Fruit fly (Drosophila melanogaster) whole organism, embryonic: ENCODE measurements around the gene Tom.

Experiments used
- Antp ChIP-seq: fragments of 200-800 bp; sonication (Bioruptor generic); optimal IDR thresholded peaks from 3 replicates; lab custom pipeline; 2016; ENCODE audit warnings: missing biosample characterization, missing genetic modification characterization
- B-H1 ChIP-seq: fragments of 200-800 bp; sonication (Bioruptor generic); IDR thresholded peaks from 3 replicates; pipeline ENCODE4 v1.3.6; 2022; ENCODE audit warnings: missing biosample characterization, missing genetic modification characterization
- CG10543 ChIP-seq: fragments of 200-800 bp; sonication (Bioruptor generic); optimal IDR thresholded peaks from 3 replicates; lab custom pipeline; 2017; ENCODE audit warnings: missing biosample characterization, mild to moderate bottlenecking, missing genetic modification characterization, moderate library complexity
- CG12299 ChIP-seq: fragments of 200-800 bp; sonication (Bioruptor generic); optimal IDR thresholded peaks from 2 replicates; lab custom pipeline; 2018; ENCODE audit warnings: missing biosample characterization, mild to moderate bottlenecking, missing genetic modification characterization
- CG12744 ChIP-seq: fragments of 200-800 bp; sonication (Bioruptor generic); optimal IDR thresholded peaks from 2 replicates; lab custom pipeline; 2016; ENCODE audit warnings: missing biosample characterization, missing genetic modification characterization
- CG13287 ChIP-seq: fragments of 200-800 bp; sonication (Bioruptor generic); IDR thresholded peaks from 2 replicates; pipeline ENCODE4 v1.3.6; 2022; ENCODE audit warnings: missing biosample characterization, missing genetic modification characterization; ENCODE audit not compliant: partially characterized antibody
- CG13775 ChIP-seq: fragments of 200-800 bp; sonication (Bioruptor generic); optimal IDR thresholded peaks from 3 replicates; lab custom pipeline; 2017; ENCODE audit warnings: missing biosample characterization, mild to moderate bottlenecking, missing genetic modification characterization
- CG17385 ChIP-seq: fragments of 200-800 bp; sonication (Bioruptor generic); optimal IDR thresholded peaks from 3 replicates; lab custom pipeline; 2018; ENCODE audit warnings: missing biosample characterization, mild to moderate bottlenecking, missing genetic modification characterization
- CG2129 ChIP-seq: fragments of 200-800 bp; sonication (Bioruptor generic); IDR thresholded peaks from 2 replicates; pipeline ENCODE4 v1.3.6; 2022; ENCODE audit warnings: missing biosample characterization, missing genetic modification characterization; ENCODE audit not compliant: partially characterized antibody
- CG3281 ChIP-seq: fragments of 200-800 bp; sonication (Bioruptor generic); optimal IDR thresholded peaks from 3 replicates; lab custom pipeline; 2017; ENCODE audit warnings: missing biosample characterization, mild to moderate bottlenecking, missing genetic modification characterization
- CG3407 ChIP-seq: fragments of 200-800 bp; sonication (Bioruptor generic); optimal IDR thresholded peaks from 2 replicates; lab custom pipeline; 2018; ENCODE audit warnings: missing biosample characterization, mild to moderate bottlenecking, missing genetic modification characterization
- CG34376 ChIP-seq: fragments of 200-800 bp; sonication (Bioruptor generic); optimal IDR thresholded peaks from 2 replicates; lab custom pipeline; 2018; ENCODE audit warnings: missing biosample characterization, mild to moderate bottlenecking, missing genetic modification characterization
- CG4707 ChIP-seq: fragments of 200-800 bp; sonication (Bioruptor generic); optimal IDR thresholded peaks from 2 replicates; lab custom pipeline; 2018; ENCODE audit warnings: missing biosample characterization, mild to moderate bottlenecking, missing genetic modification characterization, moderate library complexity
- CG6254 ChIP-seq: fragments of 200-800 bp; sonication (Bioruptor generic); optimal IDR thresholded peaks from 3 replicates; lab custom pipeline; 2017; ENCODE audit warnings: mild to moderate bottlenecking, missing biosample characterization, missing genetic modification reagents, missing genetic modification characterization
- CG6765 ChIP-seq: fragments of 200-800 bp; sonication (Bioruptor generic); optimal IDR thresholded peaks from 3 replicates; lab custom pipeline; 2017; ENCODE audit warnings: missing biosample characterization, mild to moderate bottlenecking, missing genetic modification characterization
- CG9437 ChIP-seq: fragments of 200-800 bp; sonication (Bioruptor generic); optimal IDR thresholded peaks from 2 replicates; lab custom pipeline; 2018; ENCODE audit warnings: missing biosample characterization, mild to moderate bottlenecking, missing genetic modification characterization
- Camta ChIP-seq: fragments of 200-800 bp; sonication (Bioruptor generic); optimal IDR thresholded peaks from 2 replicates; lab custom pipeline; 2016; ENCODE audit warnings: missing biosample characterization, missing genetic modification characterization
- D19B ChIP-seq: fragments of 200-800 bp; sonication (Bioruptor generic); optimal IDR thresholded peaks from 2 replicates; lab custom pipeline; 2017; ENCODE audit warnings: missing biosample characterization, mild to moderate bottlenecking, missing genetic modification characterization
- Ets97D ChIP-seq: fragments of 200-800 bp; sonication (Bioruptor generic); optimal IDR thresholded peaks from 3 replicates; lab custom pipeline; 2016; ENCODE audit warnings: missing biosample characterization, missing genetic modification characterization
- GATAe ChIP-seq: fragments of 200-800 bp; sonication (Bioruptor generic); conservative IDR thresholded peaks from 2 replicates; pipeline ENCODE4 v1.3.6; 2022; ENCODE audit warnings: missing biosample characterization, missing genetic modification characterization
- Gsc ChIP-seq: fragments of 200-800 bp; sonication (Bioruptor generic); IDR thresholded peaks from 2 replicates; pipeline ENCODE4 v1.3.6; 2022; ENCODE audit warnings: missing biosample characterization, missing genetic modification characterization
- H2.0 ChIP-seq: fragments of 200-800 bp; sonication (Bioruptor generic); IDR thresholded peaks from 2 replicates; pipeline ENCODE4 v1.3.6; 2022; ENCODE audit warnings: missing biosample characterization, missing genetic modification characterization
- HLH54F ChIP-seq: fragments of 200-800 bp; sonication (Bioruptor generic); optimal IDR thresholded peaks from 3 replicates; lab custom pipeline; 2016; ENCODE audit warnings: missing biosample characterization, missing genetic modification characterization
- HmgD ChIP-seq: fragments of 200-800 bp; sonication (Bioruptor generic); optimal IDR thresholded peaks from 3 replicates; lab custom pipeline; 2016; ENCODE audit warnings: missing biosample characterization, missing genetic modification characterization
- Lhr ChIP-seq: fragments of 200-800 bp; sonication (Bioruptor generic); optimal IDR thresholded peaks from 3 replicates; lab custom pipeline; 2017; ENCODE audit warnings: mild to moderate bottlenecking, missing biosample characterization, missing genetic modification reagents, missing genetic modification characterization
- MBD-R2 ChIP-seq: fragments of 200-800 bp; sonication (Bioruptor generic); IDR thresholded peaks from 2 replicates; pipeline ENCODE4 v1.3.6; 2022; ENCODE audit warnings: missing biosample characterization, missing genetic modification characterization
- Pdp1 ChIP-seq, 2 experiments: fragments of 200-800 bp; sonication (Bioruptor generic); optimal IDR thresholded peaks; 3 replicates each; lab custom pipeline; 2016; ENCODE audit warnings: missing biosample characterization in 2 of 2, missing genetic modification characterization in 2 of 2, mild to moderate bottlenecking in 1 of 2, moderate library complexity in 1 of 2
- Scr ChIP-seq: fragments of 200-800 bp; sonication (Bioruptor generic); IDR thresholded peaks from 2 replicates; pipeline ENCODE4 v1.3.6; 2022; ENCODE audit warnings: missing biosample characterization, missing genetic modification characterization; ENCODE audit not compliant: partially characterized antibody
- Sry-δ ChIP-seq: fragments of 200-800 bp; sonication (Bioruptor generic); optimal IDR thresholded peaks from 2 replicates; lab custom pipeline; 2016; ENCODE audit warnings: missing biosample characterization, missing genetic modification characterization
- Trl ChIP-seq, 3 experiments: fragments of >200 bp in 2 of 3; fragments of 200-800 bp in 1 of 3; sonication (Bioruptor generic) in 1 of 3; optimal IDR thresholded peaks; 2 replicates in 1 of 3; 3 replicates in 2 of 3; lab custom pipeline; 2016 to 2017; ENCODE audit warnings: missing biosample characterization in 1 of 3, missing genetic modification characterization in 1 of 3
- Usf ChIP-seq: fragments of 200-800 bp; sonication (Bioruptor generic); optimal IDR thresholded peaks from 2 replicates; lab custom pipeline; 2017; ENCODE audit warnings: missing genotype, missing biosample characterization, missing genetic modification characterization
- Xrp1 ChIP-seq: fragments of 200-800 bp; sonication (Bioruptor generic); IDR thresholded peaks from 2 replicates; pipeline ENCODE4 v1.3.6; 2022; ENCODE audit warnings: missing biosample characterization, missing genetic modification characterization
- ato ChIP-seq: fragments of 200-800 bp; sonication (Bioruptor generic); IDR thresholded peaks from 2 replicates; pipeline ENCODE4 v1.3.6; 2022; ENCODE audit warnings: missing biosample characterization, missing genetic modification characterization; ENCODE audit not compliant: partially characterized antibody
- bigmax ChIP-seq: fragments of 200-800 bp; sonication (Bioruptor generic); optimal IDR thresholded peaks from 2 replicates; lab custom pipeline; 2018; ENCODE audit warnings: missing biosample characterization, mild to moderate bottlenecking, missing genetic modification characterization
- chinmo ChIP-seq: fragments of 200-800 bp; sonication (Bioruptor generic); IDR thresholded peaks from 4 replicates; pipeline ENCODE4 v1.3.6; 2022; ENCODE audit warnings: missing biosample characterization, missing genetic modification characterization; ENCODE audit not compliant: partially characterized antibody
- dm ChIP-seq: fragments of 200-800 bp; sonication (Bioruptor generic); optimal IDR thresholded peaks from 3 replicates; lab custom pipeline; 2016; ENCODE audit warnings: missing biosample characterization, missing genetic modification characterization
- ftz-f1 ChIP-seq: fragments of 200-800 bp; sonication (Bioruptor generic); optimal IDR thresholded peaks from 2 replicates; lab custom pipeline; 2016; ENCODE audit warnings: missing biosample characterization, missing genetic modification characterization
- jigr1 ChIP-seq: fragments of 200-800 bp; sonication (Bioruptor generic); IDR thresholded peaks from 3 replicates; pipeline ENCODE4 v1.3.6; 2022; ENCODE audit warnings: missing biosample characterization, missing genetic modification characterization
- odd ChIP-seq: fragments of 200-800 bp; sonication (Bioruptor generic); optimal IDR thresholded peaks from 2 replicates; lab custom pipeline; 2017; ENCODE audit warnings: missing biosample characterization, mild to moderate bottlenecking, missing genetic modification characterization
- pb ChIP-seq: fragments of 200-800 bp; sonication (Bioruptor generic); optimal IDR thresholded peaks from 3 replicates; lab custom pipeline; 2016; ENCODE audit warnings: missing biosample characterization, missing genetic modification characterization
- peb ChIP-seq: fragments of 200-800 bp; sonication (Bioruptor generic); IDR thresholded peaks from 2 replicates; pipeline ENCODE4 v1.3.6; 2022; ENCODE audit warnings: missing biosample characterization, missing genetic modification characterization
- pho ChIP-seq: fragments of 200-800 bp; sonication (Bioruptor generic); optimal IDR thresholded peaks from 2 replicates; lab custom pipeline; 2016; ENCODE audit warnings: missing biosample characterization, missing genetic modification characterization
- pnt ChIP-seq: fragments of 200-800 bp; sonication (Bioruptor generic); optimal IDR thresholded peaks from 3 replicates; lab custom pipeline; 2016; ENCODE audit warnings: missing biosample characterization, missing genetic modification characterization
- sna ChIP-seq: fragments of 200-800 bp; sonication (Bioruptor generic); IDR thresholded peaks from 2 replicates; pipeline ENCODE4 v1.3.6; 2022; ENCODE audit warnings: missing biosample characterization, missing genetic modification characterization; ENCODE audit not compliant: partially characterized antibody
- sob ChIP-seq: fragments of 200-800 bp; sonication (Bioruptor generic); IDR thresholded peaks from 2 replicates; pipeline ENCODE4 v1.3.6; 2022; ENCODE audit warnings: missing biosample characterization, missing genetic modification characterization
- sqz ChIP-seq: fragments of 200-800 bp; sonication (Bioruptor generic); optimal IDR thresholded peaks from 3 replicates; lab custom pipeline; 2018; ENCODE audit warnings: missing biosample characterization, mild to moderate bottlenecking, missing genetic modification characterization
- stwl ChIP-seq: fragments of 200-800 bp; sonication (Bioruptor generic); optimal IDR thresholded peaks from 3 replicates; lab custom pipeline; 2018; ENCODE audit warnings: missing biosample characterization, mild to moderate bottlenecking, missing genetic modification characterization, moderate library complexity
- sug ChIP-seq: fragments of 200-800 bp; optimal IDR thresholded peaks from 2 replicates; lab custom pipeline; 2019; ENCODE audit warnings: missing biosample characterization, mild to moderate bottlenecking, missing genetic modification characterization, moderate library complexity

Gene Tom

DNA sequence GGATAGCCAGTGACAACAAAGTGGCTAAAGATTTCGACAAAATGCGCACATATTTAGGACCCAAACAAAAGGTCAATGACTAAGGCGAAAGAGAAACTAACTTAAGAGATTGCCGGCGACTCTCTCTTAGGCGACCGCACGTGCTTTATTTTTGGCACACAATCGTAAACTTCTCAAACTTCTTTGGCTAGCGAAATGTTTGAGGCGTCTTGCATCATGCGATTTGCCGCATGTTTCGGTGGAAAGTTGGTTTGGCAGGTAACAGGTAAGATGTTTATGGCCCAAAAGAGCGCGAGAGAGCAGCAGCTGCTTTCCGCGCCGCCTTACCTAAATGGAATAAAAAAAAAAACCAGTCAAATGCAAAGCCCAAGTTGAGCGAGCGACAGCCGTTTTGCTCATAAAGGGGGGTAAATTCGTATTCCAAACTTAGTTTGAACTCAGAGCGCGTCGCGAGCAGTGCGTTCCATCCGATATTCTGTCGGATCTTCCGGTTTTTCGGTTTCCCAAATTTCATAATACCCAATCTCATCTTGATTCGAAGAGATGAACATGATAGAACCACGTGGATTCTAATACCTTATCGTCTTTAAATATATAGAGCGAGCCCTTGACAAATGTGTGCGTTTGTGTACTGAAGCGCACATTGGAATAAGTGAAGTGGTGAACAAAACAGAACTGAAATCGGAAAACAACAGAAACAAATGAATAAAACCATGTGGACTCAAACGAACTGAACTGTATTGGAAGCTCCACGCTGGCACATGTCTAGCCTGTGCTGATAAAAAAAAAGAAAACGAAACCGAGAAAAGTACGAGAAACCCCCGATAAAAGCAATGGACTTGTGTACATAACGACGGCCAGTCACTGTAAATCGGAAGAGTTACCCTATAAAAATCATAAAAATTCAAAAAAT, 18.1 kb downstream of the Tom start (continued):
- TF ChIP-seq sqz (GFP tag; lab: Kevin White, UChicago) = peak; percentile 34
- no peak for TF ChIP-seq odd
- peak; percentile 28; the same call in 1 of the 2 replicates for TF ChIP-seq CG13287 (GFP tag; lab: Robert Waterston, UW)
- TF ChIP-seq Camta (GFP tag; lab: Kevin White, UChicago) = no peak
- no peak for TF ChIP-seq bigmax (GFP tag; lab: Kevin White, UChicago)
- no peak for TF ChIP-seq Lhr
- 0 out of 4 replicates have a peak, but pooled peaks have one; percentile 69 for TF ChIP-seq chinmo (GFP tag; lab: Robert Waterston, UW)
- TF ChIP-seq pnt (GFP tag; lab: Kevin White, UChicago) = no peak
- TF ChIP-seq Sry-δ (GFP tag; lab: Kevin White, UChicago) = no peak
- TF ChIP-seq H2.0 (GFP tag; lab: Robert Waterston, UW) = no peak
- no peak for TF ChIP-seq peb (GFP tag; lab: Robert Waterston, UW)
- no peak for TF ChIP-seq sob (GFP tag; lab: Robert Waterston, UW)
- TF ChIP-seq Trl (optimal IDR thresholded peaks at IDR 0.05; lab: Kevin White, UChicago) = peak; percentile 73 to 84
- no peak for TF ChIP-seq Trl (GFP tag; optimal IDR thresholded peaks at IDR 0.05; lab: Kevin White, UChicago)
- TF ChIP-seq dm (GFP tag; lab: Kevin White, UChicago) = peak; percentile 62
- no peak for TF ChIP-seq HLH54F (GFP tag; lab: Kevin White, UChicago)
- no peak for TF ChIP-seq Xrp1 (GFP tag; lab: Robert Waterston, UW)
- TF ChIP-seq GATAe (GFP tag; lab: Robert Waterston, UW) = no peak
- no peak for TF ChIP-seq Antp
- TF ChIP-seq CG34376 (GFP tag; lab: Kevin White, UChicago) = peak; percentile 52
- TF ChIP-seq sug (tag; lab: Kevin White, UChicago) = peak; percentile 11
- no peak for TF ChIP-seq MBD-R2 (GFP tag; lab: Robert Waterston, UW)
- no peak for TF ChIP-seq CG6254 (GFP tag; lab: Kevin White, UChicago)
- no peak for TF ChIP-seq B-H1 (GFP tag; lab: Robert Waterston, UW)
- no peak; the same call in 1 of the 2 replicates for TF ChIP-seq Scr (GFP tag; lab: Robert Waterston, UW)
- TF ChIP-seq CG12744 (GFP tag; lab: Kevin White, UChicago) = no peak
- TF ChIP-seq CG2129 (GFP tag; lab: Robert Waterston, UW) = no peak
- TF ChIP-seq CG4707 (GFP tag; lab: Kevin White, UChicago) = no peak
- TF ChIP-seq CG17385 (GFP tag; lab: Kevin White, UChicago) = no peak
- no peak for TF ChIP-seq ftz-f1
- no peak for TF ChIP-seq CG12299 (tag; lab: Kevin White, UChicago)
- TF ChIP-seq pb (GFP tag; lab: Kevin White, UChicago) = no peak
- no peak for TF ChIP-seq jigr1 (GFP tag; lab: Robert Waterston, UW)
- TF ChIP-seq pho = no peak
- no peak for TF ChIP-seq CG6765 (GFP tag; lab: Kevin White, UChicago)
- TF ChIP-seq HmgD = no peak
- TF ChIP-seq sna = 0 out of 2 replicates have a peak, but pooled peaks have one; percentile 18
- no peak for TF ChIP-seq CG9437 (GFP tag; lab: Kevin White, UChicago)
- TF ChIP-seq ato (GFP tag; lab: Robert Waterston, UW) = no peak
- no peak for TF ChIP-seq D19B
- no peak for TF ChIP-seq Ets97D (GFP tag; lab: Kevin White, UChicago)
- TF ChIP-seq Usf (GFP tag; lab: Kevin White, UChicago) = no peak
- TF ChIP-seq CG13775 (GFP tag; lab: Kevin White, UChicago) = no peak
- TF ChIP-seq CG3407 (GFP tag; lab: Kevin White, UChicago) = no peak
- TF ChIP-seq CG3281 = no peak
- peak in 1 of 2 experiments; percentile 34 for TF ChIP-seq Pdp1 (GFP tag; optimal IDR thresholded peaks at IDR 0.05; lab: Kevin White, UChicago)
- no peak for TF ChIP-seq Gsc (GFP tag; lab: Robert Waterston, UW)
- no peak for TF ChIP-seq stwl (tag; lab: Kevin White, UChicago)
- TF ChIP-seq CG10543 (GFP tag; lab: Kevin White, UChicago) = peak; percentile 35
